Fruit fly (Drosophila melanogaster): Measurements from ENCODE around the gene HP6.

DNA sequence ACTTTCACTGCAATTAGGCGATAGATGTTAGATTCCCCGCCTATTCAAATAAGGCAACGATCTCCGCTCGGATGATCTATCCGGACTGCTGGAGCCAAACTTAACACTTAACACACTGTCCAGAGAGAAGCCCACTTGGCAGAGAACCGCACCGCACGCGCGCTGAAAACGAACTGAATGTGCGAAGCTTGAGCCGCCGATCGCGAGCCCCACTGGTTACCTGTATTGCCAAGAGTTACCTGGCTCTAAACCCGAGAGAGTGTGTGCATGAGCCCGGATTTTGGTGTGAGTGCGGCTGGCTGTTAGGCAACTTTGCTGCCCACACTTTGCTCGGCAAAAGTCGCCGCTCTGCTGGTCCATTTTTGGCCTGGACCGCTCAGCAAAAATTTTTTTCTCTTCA, 13.8 kb upstream of the HP6 start:
- TF ChIP-seq Deaf1 (tag; optimal IDR thresholded peaks at IDR 0.05), result peak; percentile 77
- TF ChIP-seq org-1 (GFP tag; optimal IDR thresholded peaks at IDR 0.05), result no peak
- TF ChIP-seq Lpt (GFP tag; optimal IDR thresholded peaks at IDR 0.05), result no peak
- no peak for TF ChIP-seq row (GFP tag; IDR thresholded peaks at IDR 0.05)
- TF ChIP-seq CG7987 (GFP tag; optimal IDR thresholded peaks at IDR 0.05), result no peak
- no peak for TF ChIP-seq CG3726 (GFP tag; IDR thresholded peaks at IDR 0.05)
- no peak for TF ChIP-seq Bteb2 (GFP tag; optimal IDR thresholded peaks at IDR 0.05)
- TF ChIP-seq CG18262 (tag; optimal IDR thresholded peaks at IDR 0.05), result no peak
- TF ChIP-seq Sin3A (optimal IDR thresholded peaks at IDR 0.05), result no peak
